Fruit fly (Drosophila melanogaster): ENCODE measurements around the gene CG31391.

Gene CG31391

dm6 chr3R:10696371-10696777, 8.5 kb downstream of the CG31391 start, which contains the start of the genes pug, CG14683 and CG46459 (continued):
- TF ChIP-seq scrt (GFP tag; optimal IDR thresholded peaks at IDR 0.05): no peak
- TF ChIP-seq CG8089 (GFP tag; optimal IDR thresholded peaks at IDR 0.05): no peak
- TF ChIP-seq dmrt11E (tag; optimal IDR thresholded peaks at IDR 0.05): peak; percentile 26
- peak; percentile 95 for TF ChIP-seq bbx (GFP tag; IDR thresholded peaks at IDR 0.05; ENCODE audit: partially characterized antibody)
- no peak for TF ChIP-seq CG13296 (GFP tag; optimal IDR thresholded peaks at IDR 0.05)
- peak; percentile 97 for TF ChIP-seq hb (GFP tag; IDR thresholded peaks at IDR 0.05; ENCODE audit: partially characterized antibody)
- 0 out of 2 replicates have a peak, but pooled peaks have one; percentile 6 for TF ChIP-seq sisA (GFP tag; IDR thresholded peaks at IDR 0.05)
- TF ChIP-seq Fer3 (tag; optimal IDR thresholded peaks at IDR 0.05): peak; percentile 6
- no peak for TF ChIP-seq CG3163 (GFP tag; optimal IDR thresholded peaks at IDR 0.05)
- no peak for TF ChIP-seq CG12104 (GFP tag; optimal IDR thresholded peaks at IDR 0.05)
- TF ChIP-seq CG1792 (GFP tag; optimal IDR thresholded peaks at IDR 0.05): no peak
- no peak for TF ChIP-seq cwo (GFP tag; optimal IDR thresholded peaks at IDR 0.05)
- peak; percentile 60 for TF ChIP-seq zfh2 (GFP tag; optimal IDR thresholded peaks at IDR 0.05)
- TF ChIP-seq lab (GFP tag; optimal IDR thresholded peaks at IDR 0.05): peak; percentile 42
- TF ChIP-seq YL-1 (GFP tag; optimal IDR thresholded peaks at IDR 0.05): no peak
- peak; percentile 8 for TF ChIP-seq Chrac-16 (GFP tag; optimal IDR thresholded peaks at IDR 0.05)
- TF ChIP-seq sens (GFP tag): peak; percentile 91
- no peak for TF ChIP-seq Ada2b (GFP tag; IDR thresholded peaks at IDR 0.05)
- TF ChIP-seq Hsf (GFP tag; optimal IDR thresholded peaks at IDR 0.05): peak; percentile 41
- peak; percentile 40 for TF ChIP-seq CG4424 (GFP tag; optimal IDR thresholded peaks at IDR 0.05)
- peak; percentile 12 for TF ChIP-seq CG16863 (GFP tag; optimal IDR thresholded peaks at IDR 0.05)
- TF ChIP-seq CG10321 (GFP tag; IDR thresholded peaks at IDR 0.05): no peak
- no peak for TF ChIP-seq grn (GFP tag; optimal IDR thresholded peaks at IDR 0.05)
- no peak for TF ChIP-seq Hr39 (optimal IDR thresholded peaks at IDR 0.05)
- TF ChIP-seq abd-A (tag; optimal IDR thresholded peaks at IDR 0.05): no peak
- no peak for TF ChIP-seq insv (GFP tag; optimal IDR thresholded peaks at IDR 0.05)
- peak; percentile 46 for TF ChIP-seq CG7786 (GFP tag; optimal IDR thresholded peaks at IDR 0.05)
- 0 out of 3 replicates have a peak, but pooled peaks have one; percentile 53 for TF ChIP-seq Dbx (GFP tag; IDR thresholded peaks at IDR 0.05)
- TF ChIP-seq Nf-YA (GFP tag; IDR thresholded peaks at IDR 0.05): no peak
- TF ChIP-seq HmgD (GFP tag; optimal IDR thresholded peaks at IDR 0.05): no peak
- TF ChIP-seq unpg (GFP tag; optimal IDR thresholded peaks at IDR 0.05): peak; percentile 44
- TF ChIP-seq Doc3 (GFP tag; IDR thresholded peaks at IDR 0.05; ENCODE audit: partially characterized antibody): peak; percentile 96
- no peak for TF ChIP-seq CG11723 (GFP tag; optimal IDR thresholded peaks at IDR 0.05)
- TF ChIP-seq tup (GFP tag; optimal IDR thresholded peaks at IDR 0.05): no peak
- TF ChIP-seq CG10565 (GFP tag; optimal IDR thresholded peaks at IDR 0.05): no peak
- TF ChIP-seq tx (GFP tag; optimal IDR thresholded peaks at IDR 0.05): peak; percentile 18
- no peak for TF ChIP-seq Dad (GFP tag; optimal IDR thresholded peaks at IDR 0.05)
- peak; percentile 43 for TF ChIP-seq sd (tag; optimal IDR thresholded peaks at IDR 0.05)
- no peak for TF ChIP-seq Jarid2 (GFP tag; optimal IDR thresholded peaks at IDR 0.05)
- TF ChIP-seq CG6175 (GFP tag; IDR thresholded peaks at IDR 0.05): no peak
- TF ChIP-seq HHEX (GFP tag; optimal IDR thresholded peaks at IDR 0.05): no peak
- peak; percentile 23 for TF ChIP-seq CG1603 (tag; optimal IDR thresholded peaks at IDR 0.05)
- no peak for TF ChIP-seq CG8359 (GFP tag; optimal IDR thresholded peaks at IDR 0.05; ENCODE audit: borderline replicate concordance)
- TF ChIP-seq Atf-2 (GFP tag; optimal IDR thresholded peaks at IDR 0.05): peak; percentile 18
- TF ChIP-seq nom (GFP tag; optimal IDR thresholded peaks at IDR 0.05): no peak
- no peak for TF ChIP-seq dmrt99B (tag; optimal IDR thresholded peaks at IDR 0.05)
- peak; percentile 26 for TF ChIP-seq CG18262 (tag; optimal IDR thresholded peaks at IDR 0.05)
- no peak for TF ChIP-seq CG32772 (GFP tag; IDR thresholded peaks at IDR 0.05)
- no peak for TF ChIP-seq Trl (optimal IDR thresholded peaks at IDR 0.05)
- TF ChIP-seq Trl (GFP tag; optimal IDR thresholded peaks at IDR 0.05): peak; percentile 73
- TF ChIP-seq CG1602 (GFP tag; optimal IDR thresholded peaks at IDR 0.05): peak; percentile 29
- no peak for TF ChIP-seq CG17912 (GFP tag; optimal IDR thresholded peaks at IDR 0.05)

All from whole organism, embryonic.